Fruit fly (Drosophila melanogaster): Measurements from ENCODE around the gene CG1273.

- TF ChIP-seq CG32121 (GFP tag; IDR thresholded peaks at IDR 0.05) (no peak), gl (tag; optimal IDR thresholded peaks at IDR 0.05) (no peak), CG17806 (tag; optimal IDR thresholded peaks at IDR 0.05) (no peak), CG13204 (GFP tag; optimal IDR thresholded peaks at IDR 0.05) (no peak), Pif1A (GFP tag; optimal IDR thresholded peaks at IDR 0.05) (no peak), CG15710 (tag; optimal IDR thresholded peaks at IDR 0.05) (no peak), CG12605 (GFP tag; IDR thresholded peaks at IDR 0.05) (no peak), CG4496 (GFP tag; IDR thresholded peaks at IDR 0.05) (no peak), CG8159 (tag; optimal IDR thresholded peaks at IDR 0.05) (no peak), CG9948 (tag; optimal IDR thresholded peaks at IDR 0.05) (no peak), CG8301 (tag; optimal IDR thresholded peaks at IDR 0.05) (no peak)
Observed at dm6 chr3L:4253611-4254300, 9.8 kb upstream of the CG1273 start.
